Worm (Caenorhabditis elegans) whole organism, L4 larva: ENCODE measurements around the gene K02F6.3.
"Not testable (repeated sequence)": the region's sequence is repeated elsewhere in the genome, so short reads cannot be mapped to it uniquely, and the experiment has no call there.

Source experiments
- F37D6.2 ChIP-seq: sonication (generic microtip); optimal IDR thresholded peaks from 2 replicates; lab custom pipeline; 2016; ENCODE audit warnings: mild to moderate bottlenecking, missing genetic modification characterization, missing compliant biosample characterization
- F44E2.7 ChIP-seq: fragments of 200-800 bp; sonication (Bioruptor generic); IDR thresholded peaks from 2 replicates; pipeline ENCODE4 v2.1.2; 2022; ENCODE audit warnings: missing genetic modification characterization, missing compliant biosample characterization
- F49E8.2 ChIP-seq: sonication (generic microtip); optimal IDR thresholded peaks from 2 replicates; lab custom pipeline; 2016; ENCODE audit warnings: missing compliant biosample characterization, mild to moderate bottlenecking, missing genetic modification characterization, borderline replicate concordance
- R02D3.7 ChIP-seq: fragments of 150-350 bp; sonication (generic microtip); optimal IDR thresholded peaks from 3 replicates; lab custom pipeline; 2014; ENCODE audit warnings: missing biosample characterization, missing genetic modification characterization
- T20F7.1 ChIP-seq: fragments of 200-800 bp; sonication (Bioruptor generic); optimal IDR thresholded peaks from 2 replicates; lab custom pipeline; 2018; ENCODE audit warnings: mild to moderate bottlenecking, missing genetic modification characterization, missing compliant biosample characterization
- Y75B8A.6 ChIP-seq: fragments of 200-800 bp; sonication (Bioruptor generic); IDR thresholded peaks from 2 replicates; pipeline ENCODE4 v1.3.6; 2022; ENCODE audit warnings: missing genetic modification reagents, missing genetic modification characterization, missing compliant biosample characterization
- ceh-28 ChIP-seq: fragments of 150-350 bp; optimal IDR thresholded peaks from 2 replicates; lab custom pipeline; 2014; ENCODE audit warnings: missing biosample characterization, missing genetic modification reagents, missing genetic modification characterization
- ceh-32 ChIP-seq: sonication (generic microtip); optimal IDR thresholded peaks from 2 replicates; lab custom pipeline; 2016; ENCODE audit warnings: mild to moderate bottlenecking, missing genetic modification characterization, missing compliant biosample characterization; ENCODE audit not compliant: poor library complexity
- ces-1 ChIP-seq: fragments of 150-350 bp; sonication (generic microtip); optimal IDR thresholded peaks from 4 replicates; lab custom pipeline; 2014; ENCODE audit warnings: missing biosample characterization, missing genetic modification reagents, missing genetic modification characterization
- ctbp-1 ChIP-seq: fragments of 200-800 bp; sonication (Bioruptor generic); IDR thresholded peaks from 2 replicates; pipeline ENCODE4 v1.3.6; 2022; ENCODE audit warnings: missing genetic modification reagents, missing genetic modification characterization, missing compliant biosample characterization
- dmd-6 ChIP-seq: fragments of 200-800 bp; sonication (Bioruptor generic); IDR thresholded peaks from 2 replicates; pipeline ENCODE4 v1.3.6; 2022; ENCODE audit warnings: missing genetic modification reagents, missing genetic modification characterization, missing compliant biosample characterization
- dpl-1 ChIP-seq: fragments of 150-350 bp; optimal IDR thresholded peaks from 2 replicates; lab custom pipeline; 2014; ENCODE audit warnings: missing biosample characterization, missing genetic modification reagents, missing genetic modification characterization
- dve-1 ChIP-seq: sonication (generic microtip); optimal IDR thresholded peaks from 2 replicates; lab custom pipeline; 2017; ENCODE audit warnings: antibody characterized with exemption, mild to moderate bottlenecking, missing genetic modification characterization, missing compliant biosample characterization; ENCODE audit not compliant: insufficient read depth
- egl-27 ChIP-seq: sonication (generic microtip); optimal IDR thresholded peaks from 3 replicates; lab custom pipeline; 2017; ENCODE audit warnings: missing biosample characterization, missing genetic modification reagents, missing genetic modification characterization
- egl-43 ChIP-seq: fragments of 200-800 bp; sonication (Bioruptor generic); IDR thresholded peaks from 2 replicates; pipeline ENCODE4 v1.3.6; 2022; ENCODE audit warnings: missing genetic modification reagents, missing genetic modification characterization, missing compliant biosample characterization
- fkh-10 ChIP-seq: fragments of 150-350 bp; optimal IDR thresholded peaks from 2 replicates; lab custom pipeline; 2014; ENCODE audit warnings: missing biosample characterization, missing genetic modification reagents, missing genetic modification characterization
- hlh-11 ChIP-seq: fragments of 200-800 bp; sonication (Bioruptor generic); optimal IDR thresholded peaks from 2 replicates; lab custom pipeline; 2018; ENCODE audit warnings: mild to moderate bottlenecking, missing genetic modification characterization, missing compliant biosample characterization
- hmg-1.1 ChIP-seq: fragments of 200-800 bp; sonication (Bioruptor generic); IDR thresholded peaks from 2 replicates; pipeline ENCODE4 v1.3.6; 2022; ENCODE audit warnings: missing genetic modification reagents, missing genetic modification characterization, missing compliant biosample characterization
- lin-13 ChIP-seq: fragments of 150-350 bp; optimal IDR thresholded peaks from 2 replicates; lab custom pipeline; 2014; ENCODE audit warnings: missing biosample characterization, missing genetic modification reagents, missing genetic modification characterization
- lin-15B ChIP-seq: fragments of 150-350 bp; sonication (generic microtip); optimal IDR thresholded peaks from 3 replicates; lab custom pipeline; 2014; ENCODE audit warnings: missing biosample characterization, missing genetic modification characterization
- lin-39 ChIP-seq: fragments of 150-350 bp; optimal IDR thresholded peaks from 2 replicates; lab custom pipeline; 2014; ENCODE audit warnings: missing biosample characterization, missing genetic modification reagents, missing genetic modification characterization
- madf-9 ChIP-seq: fragments of 200-800 bp; sonication (Bioruptor generic); conservative IDR thresholded peaks from 2 replicates; pipeline ENCODE4 v1.3.6; 2022; ENCODE audit warnings: missing genetic modification reagents, missing genetic modification characterization, missing compliant biosample characterization
- mdl-1 ChIP-seq, 2 experiments: fragments of 150-350 bp in 1 of 2; sonication (generic microtip) in 1 of 2; optimal IDR thresholded peaks; 2 replicates each; lab custom pipeline; 2014 to 2017; ENCODE audit warnings: missing biosample characterization in 2 of 2, missing genetic modification characterization in 2 of 2
- mep-1 ChIP-seq: fragments of 150-350 bp; sonication (generic microtip); optimal IDR thresholded peaks from 3 replicates; lab custom pipeline; 2014; ENCODE audit warnings: missing biosample characterization, missing genetic modification characterization
- mes-2 ChIP-seq: sonication (generic microtip); optimal IDR thresholded peaks from 2 replicates; lab custom pipeline; 2016; ENCODE audit warnings: missing genotype, mild to moderate bottlenecking, missing genetic modification characterization, missing compliant biosample characterization; ENCODE audit not compliant: poor library complexity, severe bottlenecking
- nhr-10 ChIP-seq: fragments of 150-350 bp; optimal IDR thresholded peaks from 2 replicates; lab custom pipeline; 2014; ENCODE audit warnings: missing biosample characterization, missing genetic modification characterization
- nhr-102 ChIP-seq: sonication (generic microtip); optimal IDR thresholded peaks from 2 replicates; lab custom pipeline; 2016; ENCODE audit warnings: mild to moderate bottlenecking, missing genetic modification characterization, moderate library complexity, missing compliant biosample characterization
- nhr-111 ChIP-seq: fragments of 200-800 bp; sonication (Bioruptor generic); optimal IDR thresholded peaks from 2 replicates; lab custom pipeline; 2018; ENCODE audit warnings: mild to moderate bottlenecking, missing genetic modification characterization, missing compliant biosample characterization
- nhr-28 ChIP-seq: fragments of 150-350 bp; optimal IDR thresholded peaks from 2 replicates; lab custom pipeline; 2014; ENCODE audit warnings: missing biosample characterization, missing genetic modification characterization
- nhr-42 ChIP-seq: fragments of 200-800 bp; sonication (Bioruptor generic); IDR thresholded peaks from 2 replicates; pipeline ENCODE4 v1.3.6; 2022; ENCODE audit warnings: missing genetic modification characterization, missing compliant biosample characterization
- nhr-48 ChIP-seq: sonication (generic microtip); optimal IDR thresholded peaks from 2 replicates; lab custom pipeline; 2016; ENCODE audit warnings: mild to moderate bottlenecking, missing genetic modification characterization, missing compliant biosample characterization
- pha-4 ChIP-seq, 2 experiments: fragments of 150-350 bp in 1 of 2; fragments of 200-800 bp in 1 of 2; sonication (Bioruptor generic) in 1 of 2; IDR thresholded peaks in 1 of 2; optimal IDR thresholded peaks in 1 of 2; 2 replicates each; pipeline versions ENCODE4 v1.3.6 to Lab custom; 2014 to 2022; ENCODE audit warnings: missing genetic modification characterization in 2 of 2, missing genetic modification reagents in 2 of 2, missing biosample characterization in 1 of 2, missing compliant biosample characterization in 1 of 2
- set-16 ChIP-seq: fragments of 200-800 bp; sonication (Bioruptor generic); IDR thresholded peaks from 2 replicates; pipeline ENCODE4 v1.3.6; 2022; ENCODE audit warnings: missing genetic modification reagents, missing genetic modification characterization, missing compliant biosample characterization
- snpc-1.2 ChIP-seq: fragments of 200-800 bp; sonication (Bioruptor generic); IDR thresholded peaks from 2 replicates; pipeline ENCODE4 v1.3.6; 2022; ENCODE audit warnings: missing genetic modification reagents, missing genetic modification characterization, missing compliant biosample characterization
- spr-1 ChIP-seq: sonication (generic microtip); optimal IDR thresholded peaks from 2 replicates; lab custom pipeline; 2016; ENCODE audit warnings: mild to moderate bottlenecking, missing genetic modification characterization, missing compliant biosample characterization
- unc-130 ChIP-seq: sonication (generic microtip); optimal IDR thresholded peaks from 2 replicates; lab custom pipeline; 2016; ENCODE audit warnings: missing genetic modification reagents, missing genetic modification characterization, missing compliant biosample characterization
- unc-62 ChIP-seq, 3 experiments: fragments of 150-350 bp in 1 of 3; sonication (generic microtip); optimal IDR thresholded peaks in 2 of 3; peaks in 1 of 3; 1 replicate in 1 of 3; 2 replicates in 2 of 3; lab custom pipeline; 2014 to 2017; ENCODE audit warnings: missing biosample characterization in 3 of 3, missing genetic modification characterization in 3 of 3, missing genetic modification reagents in 3 of 3, missing genotype in 1 of 3
- zag-1 ChIP-seq: fragments of 150-350 bp; optimal IDR thresholded peaks from 2 replicates; lab custom pipeline; 2014; ENCODE audit warnings: missing biosample characterization, missing genetic modification characterization

The K02F6.3 gene

ce11 chrII:2526887-2527286, 19.1 kb upstream of the K02F6.3 start:
- TF ChIP-seq lin-13 (GFP tag; lab: Kevin White, UChicago) (no peak), nhr-111 (no peak), nhr-102 (tag; lab: Kevin White, UChicago) (no peak), F49E8.2 (tag; lab: Kevin White, UChicago) (no peak), hmg-1.1 (no peak), lin-15B (tag; lab: Kevin White, UChicago) (no peak), hlh-11 (no peak), mdl-1 (tag; optimal IDR thresholded peaks at IDR 0.05; lab: Kevin White, UChicago) (no peak), ceh-28 (tag; lab: Kevin White, UChicago) (no peak), snpc-1.2 (no peak), dpl-1 (no peak), dve-1 (no peak), unc-130 (GFP tag; lab: Kevin White, UChicago) (no peak), T20F7.1 (GFP tag; lab: Kevin White, UChicago) (no peak)

- TF ChIP-seq spr-1 (no peak), unc-62 (GFP tag; optimal IDR thresholded peaks at IDR 0.05 in 1 of 2; lab: Kevin White, UChicago) (peak in 1 of 2 experiments; percentile 13), unc-62 (tag; optimal IDR thresholded peaks at IDR 0.05; lab: Kevin White, UChicago) (no peak)
Observed at ce11 chrII:2530496-2530895, 15.5 kb upstream of the K02F6.3 start, which contains the start of gene K02F6.6. Gene K02F6.6, plus strand, starts transcription at chrII:2530796.

ce11 chrII:2534459-2534858, 11.6 kb upstream of the K02F6.3 start, which contains the start of gene K02F6.5:
Gene K02F6.5, plus strand, starts transcription at chrII:2534759.
- not testable (repeated sequence) for TF ChIP-seq lin-39; fkh-10 (GFP tag; lab: Kevin White, UChicago); nhr-42 (GFP tag; lab: Robert Waterston, UW)

- not testable (repeated sequence) for TF ChIP-seq zag-1 (tag; lab: Kevin White, UChicago); F44E2.7; unc-130 (GFP tag; lab: Kevin White, UChicago)
Observed at ce11 chrII:2534952-2535351, 11.1 kb upstream of the K02F6.3 start, which contains the start of gene K02F6.8. Gene K02F6.8, minus strand, starts transcription at chrII:2535052.

- TF ChIP-seq nhr-42 (GFP tag; lab: Robert Waterston, UW) (no peak), ctbp-1 (GFP tag; lab: Robert Waterston, UW) (no peak), nhr-48 (tag; lab: Kevin White, UChicago) (no peak), mep-1 (tag; lab: Kevin White, UChicago) (no peak), set-16 (no peak), dmd-6 (GFP tag; lab: Robert Waterston, UW) (no peak), nhr-102 (tag; lab: Kevin White, UChicago) (no peak), madf-9 (GFP tag; lab: Robert Waterston, UW) (no peak), fkh-10 (GFP tag; lab: Kevin White, UChicago) (no peak), F37D6.2 (tag; lab: Kevin White, UChicago) (no peak)
Observed at ce11 chrII:2537754-2538153, 8.3 kb upstream of the K02F6.3 start, which contains the start of gene K02F6.7. Gene K02F6.7, minus strand, starts transcription at chrII:2537854.

ce11 chrII:2538194-2538593, 7.8 kb upstream of the K02F6.3 start, which contains the start of gene K02F6.4:
Gene K02F6.4, plus strand, starts transcription at chrII:2538494.
- TF ChIP-seq nhr-28 = no peak
- TF ChIP-seq pha-4 (GFP tag; IDR thresholded peaks at IDR 0.05; lab: Robert Waterston, UW) = no peak
- TF ChIP-seq pha-4 (tag; optimal IDR thresholded peaks at IDR 0.05; lab: Kevin White, UChicago) = no peak
- no peak for TF ChIP-seq mes-2 (tag; lab: Kevin White, UChicago)
- no peak for TF ChIP-seq Y75B8A.6
- TF ChIP-seq egl-27 (tag; lab: Kevin White, UChicago) = no peak
- no peak for TF ChIP-seq R02D3.7 (tag; lab: Kevin White, UChicago)
- no peak for TF ChIP-seq T20F7.1 (GFP tag; lab: Kevin White, UChicago)
- TF ChIP-seq dpl-1 = no peak
- TF ChIP-seq ceh-32 (tag; lab: Kevin White, UChicago) = no peak
- no peak for TF ChIP-seq egl-43 (GFP tag; lab: Robert Waterston, UW)
- TF ChIP-seq ces-1 = no peak
- no peak for TF ChIP-seq dve-1
- no peak for TF ChIP-seq nhr-10 (tag; lab: Kevin White, UChicago)
